Worm (Caenorhabditis elegans): ENCODE measurements around the gene nphp-1.

Gene nphp-1

DNA sequence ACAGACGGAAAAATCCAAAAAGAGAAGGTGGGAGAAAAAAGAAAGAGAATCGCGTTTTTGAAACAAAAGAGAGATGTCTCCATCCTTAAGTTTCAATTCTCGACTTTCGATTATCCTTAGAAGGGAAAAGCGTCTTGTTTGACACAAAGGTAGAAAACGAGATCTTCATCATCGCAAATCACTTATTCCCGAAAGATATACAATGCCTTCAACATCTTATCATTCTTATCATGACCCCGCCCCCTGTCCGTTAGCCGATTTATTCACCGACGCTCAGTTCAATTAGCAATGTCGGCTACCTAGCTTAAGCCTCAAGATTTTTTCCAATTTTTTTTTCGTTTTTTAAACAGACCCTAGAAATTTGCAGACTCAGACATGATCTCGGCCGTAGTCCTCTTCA lies 53.1 kb downstream of the nphp-1 start, which contains the start of gene C14A4.9:
Gene C14A4.9 (plus strand): TSS at position 368 of the 400 bp plus-strand sequence.
- TF ChIP-seq pha-4 (tag; optimal IDR thresholded peaks at IDR 0.05) (no peak), hlh-13 (GFP tag; optimal IDR thresholded peaks at IDR 0.05) (no peak), ama-1 (optimal IDR thresholded peaks at IDR 0.05) (no peak), nhr-11 (tag; optimal IDR thresholded peaks at IDR 0.05) (no peak), gmeb-2 (tag; optimal IDR thresholded peaks at IDR 0.05) (no peak), ceh-6 (GFP tag; optimal IDR thresholded peaks at IDR 0.05) (no peak), madf-2 (tag; optimal IDR thresholded peaks at IDR 0.05) (no peak), unc-86 (tag; optimal IDR thresholded peaks at IDR 0.05) (no peak), hlh-6 (tag; optimal IDR thresholded peaks at IDR 0.05) (no peak), unc-42 (tag; optimal IDR thresholded peaks at IDR 0.05) (no peak), C08G9.2 (tag; optimal IDR thresholded peaks at IDR 0.05) (no peak), sox-2 (GFP tag; IDR thresholded peaks at IDR 0.05) (no peak), unc-3 (GFP tag; conservative IDR thresholded peaks at IDR 0.05) (no peak), unc-3 (tag; optimal IDR thresholded peaks at IDR 0.05) (no peak), pha-2 (tag; optimal IDR thresholded peaks at IDR 0.05) (no peak), syd-9 (tag; optimal IDR thresholded peaks at IDR 0.05) (no peak), ceh-2 (tag; optimal IDR thresholded peaks at IDR 0.05) (no peak), ceh-30 (tag; optimal IDR thresholded peaks at IDR 0.05) (no peak), pat-9 (tag; optimal IDR thresholded peaks at IDR 0.05) (no peak), fkh-6 (tag; optimal IDR thresholded peaks at IDR 0.05) (no peak), tbx-2 (tag; optimal IDR thresholded peaks at IDR 0.05) (no peak)
